Worm (Caenorhabditis elegans): ENCODE measurements around the gene Y75B12B.13.
A peak's percentile ranks its signal among the peaks of the same experiment; 100 is the strongest.

Y75B12B.13 gene

ce11 chrV:15184097-15185040 lies 9.4 kb downstream of the Y75B12B.13 start, which contains the start of gene Y75B12B.1 (continued):
- no peak for TF ChIP-seq F23B12.7 (tag; optimal IDR thresholded peaks at IDR 0.05; ENCODE audit: insufficient read depth)
- TF ChIP-seq mcd-1 (GFP tag; IDR thresholded peaks at IDR 0.05) = peak; percentile 78
- TF ChIP-seq B0336.3 (GFP tag; IDR thresholded peaks at IDR 0.05) = peak; percentile 84
- TF ChIP-seq rec-8 (tag; optimal IDR thresholded peaks at IDR 0.05) = peak in 1 of 2 experiments; percentile 29
- TF ChIP-seq snpc-4 (GFP tag; optimal IDR thresholded peaks at IDR 0.05) = no peak
- TF ChIP-seq snpc-4 (tag; optimal IDR thresholded peaks at IDR 0.05) = peak in 1 of 4 experiments; percentile 25
- peak; percentile 9; the same call in 1 of the 2 replicates for TF ChIP-seq hmg-1.2 (GFP tag; IDR thresholded peaks at IDR 0.05)
- TF ChIP-seq ztf-22 (GFP tag; optimal IDR thresholded peaks at IDR 0.05) = no peak
- peak; percentile 79 for TF ChIP-seq ceh-100 (GFP tag; IDR thresholded peaks at IDR 0.05)
- TF ChIP-seq pha-4 (tag; optimal IDR thresholded peaks at IDR 0.05) = no peak
- TF ChIP-seq attf-6 (GFP tag; IDR thresholded peaks at IDR 0.05) = no peak
- no peak for TF ChIP-seq ets-4 (GFP tag; optimal IDR thresholded peaks at IDR 0.05)
- TF ChIP-seq lsl-1 (GFP tag; optimal IDR thresholded peaks at IDR 0.05) = peak; percentile 96
- peak; percentile 34 for TF ChIP-seq snpc-1.3 (tag; optimal IDR thresholded peaks at IDR 0.05; ENCODE audit: insufficient read depth)
- peak; percentile 94 for TF ChIP-seq madf-6 (GFP tag; IDR thresholded peaks at IDR 0.05)
- TF ChIP-seq Y53F4B.3 (GFP tag; IDR thresholded peaks at IDR 0.05) = no peak
- no peak for TF ChIP-seq tbx-9 (tag; optimal IDR thresholded peaks at IDR 0.05; ENCODE audit: borderline replicate concordance)
- no peak for TF ChIP-seq lag-1 (GFP tag; IDR thresholded peaks at IDR 0.05)
- no peak for TF ChIP-seq hrde-1 (tag; optimal IDR thresholded peaks at IDR 0.05; ENCODE audit: borderline replicate concordance)
- TF ChIP-seq ztf-28 (GFP tag; IDR thresholded peaks at IDR 0.05) = 0 out of 2 replicates have a peak, but pooled peaks have one; percentile 57
- no peak for TF ChIP-seq Y67H2A.10 (GFP tag; conservative IDR thresholded peaks at IDR 0.05)
- no peak for TF ChIP-seq bed-2 (GFP tag; IDR thresholded peaks at IDR 0.05)
- no peak for TF ChIP-seq F22D6.2 (tag; optimal IDR thresholded peaks at IDR 0.05)
- TF ChIP-seq K12H6.12 (tag; optimal IDR thresholded peaks at IDR 0.05) = no peak
- peak; percentile 20 for TF ChIP-seq B0261.1 (tag; optimal IDR thresholded peaks at IDR 0.05)
- no peak for TF ChIP-seq die-1 (tag; optimal IDR thresholded peaks at IDR 0.05)
- TF ChIP-seq nhr-80 (tag; optimal IDR thresholded peaks at IDR 0.05) = no peak
- no peak for TF ChIP-seq let-526 (GFP tag; IDR thresholded peaks at IDR 0.05)
- no peak for TF ChIP-seq F57C9.4 (tag; optimal IDR thresholded peaks at IDR 0.05)
- no peak for TF ChIP-seq rpc-1 (optimal IDR thresholded peaks at IDR 0.05)
- TF ChIP-seq rpc-1 (tag; optimal IDR thresholded peaks at IDR 0.05) = peak; percentile 10
- TF ChIP-seq hlh-26 (GFP tag; conservative IDR thresholded peaks at IDR 0.05) = no peak
- TF ChIP-seq tlf-1 (GFP tag; optimal IDR thresholded peaks at IDR 0.05) = peak; percentile 77
- TF ChIP-seq ztf-26 (tag; optimal IDR thresholded peaks at IDR 0.05) = no peak
- 0 out of 2 replicates have a peak, but pooled peaks have one; percentile 52 for TF ChIP-seq ekl-4 (GFP tag; IDR thresholded peaks at IDR 0.05)
- peak; percentile 89 for TF ChIP-seq D2030.7 (GFP tag; IDR thresholded peaks at IDR 0.05)
- peak; percentile 66 for TF ChIP-seq snpc-3.4 (tag; optimal IDR thresholded peaks at IDR 0.05)
- no peak for TF ChIP-seq attf-5 (GFP tag; optimal IDR thresholded peaks at IDR 0.05)
- no peak for TF ChIP-seq aptf-2 (GFP tag; conservative IDR thresholded peaks at IDR 0.05)
- no peak for TF ChIP-seq sea-2 (GFP tag; IDR thresholded peaks at IDR 0.05)
- TF ChIP-seq madf-8 (GFP tag; conservative IDR thresholded peaks at IDR 0.05) = peak; percentile 66
- no peak for TF ChIP-seq B0035.1 (tag; optimal IDR thresholded peaks at IDR 0.05)
- peak; percentile 84 for TF ChIP-seq hsf-1 (GFP tag; IDR thresholded peaks at IDR 0.05)
- TF ChIP-seq lin-54 (GFP tag; optimal IDR thresholded peaks at IDR 0.05) = peak; percentile 67
- no peak for TF ChIP-seq ceh-27 (GFP tag; optimal IDR thresholded peaks at IDR 0.05)
- no peak for TF ChIP-seq somi-1 (GFP tag; optimal IDR thresholded peaks at IDR 0.05)
